Fruit fly (Drosophila melanogaster) whole organism, pupa: ENCODE measurements around the gene Qtzl.
"Not testable (repeated sequence)": the region's sequence is repeated elsewhere in the genome, so short reads cannot be mapped to it uniquely, and the experiment has no call there.

ENCODE experiments used
- CG10348 ChIP-seq: fragments of 200-800 bp; sonication (Bioruptor generic); IDR thresholded peaks from 2 replicates; pipeline ENCODE4 v1.3.6; 2022; ENCODE audit warnings: missing biosample characterization, missing genetic modification characterization
- CG12605 ChIP-seq: fragments of 200-800 bp; sonication (Bioruptor generic); IDR thresholded peaks from 2 replicates; pipeline ENCODE4 v1.3.6; 2022; ENCODE audit warnings: missing biosample characterization, missing genetic modification characterization
- CG14655 ChIP-seq: fragments of 200-800 bp; sonication (Bioruptor generic); optimal IDR thresholded peaks from 3 replicates; lab custom pipeline; 2017; ENCODE audit warnings: mild to moderate bottlenecking, missing biosample characterization, missing genetic modification reagents, missing genetic modification characterization
- CG15710 ChIP-seq: fragments of 200-800 bp; sonication (Bioruptor generic); optimal IDR thresholded peaks from 2 replicates; lab custom pipeline; 2018; ENCODE audit warnings: missing biosample characterization, mild to moderate bottlenecking, missing genetic modification characterization, moderate library complexity
- CG17806 ChIP-seq: fragments of 200-800 bp; sonication (Bioruptor generic); optimal IDR thresholded peaks from 2 replicates; lab custom pipeline; 2018; ENCODE audit warnings: missing biosample characterization, mild to moderate bottlenecking, missing genetic modification characterization, moderate library complexity
- CG32121 ChIP-seq: fragments of 200-800 bp; sonication (Bioruptor generic); IDR thresholded peaks from 2 replicates; pipeline ENCODE4 v1.3.6; 2022; ENCODE audit warnings: missing biosample characterization, missing genetic modification characterization
- CG4496 ChIP-seq: fragments of 200-800 bp; sonication (Bioruptor generic); IDR thresholded peaks from 3 replicates; pipeline ENCODE4 v1.3.6; 2022; ENCODE audit warnings: missing biosample characterization, missing genetic modification characterization
- CG8159 ChIP-seq: fragments of 200-800 bp; sonication (Bioruptor generic); optimal IDR thresholded peaks from 3 replicates; lab custom pipeline; 2018; ENCODE audit warnings: missing biosample characterization, mild to moderate bottlenecking, missing genetic modification characterization, moderate library complexity
- CG8301 ChIP-seq: fragments of 200-800 bp; sonication (Bioruptor generic); optimal IDR thresholded peaks from 2 replicates; lab custom pipeline; 2018; ENCODE audit warnings: missing biosample characterization, mild to moderate bottlenecking, missing genetic modification characterization
- CG9948 ChIP-seq: fragments of 200-800 bp; sonication (Bioruptor generic); optimal IDR thresholded peaks from 2 replicates; lab custom pipeline; 2018; ENCODE audit warnings: missing biosample characterization, mild to moderate bottlenecking, missing genetic modification characterization, moderate library complexity
- D1 ChIP-seq: fragments of 200-800 bp; sonication (Bioruptor generic); optimal IDR thresholded peaks from 2 replicates; lab custom pipeline; 2018; ENCODE audit warnings: missing biosample characterization, mild to moderate bottlenecking, missing genetic modification characterization, moderate library complexity
- EcR ChIP-seq: fragments of 200-800 bp; sonication (Bioruptor generic); optimal IDR thresholded peaks from 3 replicates; lab custom pipeline; 2019; ENCODE audit warnings: missing biosample characterization, missing genetic modification characterization, mild to moderate bottlenecking, moderate library complexity, missing genetic modification reagents
- Ets98B ChIP-seq: fragments of 200-800 bp; sonication (Bioruptor generic); IDR thresholded peaks from 2 replicates; pipeline ENCODE4 v1.3.6; 2022; ENCODE audit warnings: missing biosample characterization, missing genetic modification characterization
- Pif1A ChIP-seq: fragments of 200-800 bp; sonication (Bioruptor generic); optimal IDR thresholded peaks from 3 replicates; lab custom pipeline; 2016; ENCODE audit warnings: missing biosample characterization, missing genetic modification characterization
- Pif1B ChIP-seq: fragments of 200-800 bp; sonication (Bioruptor generic); optimal IDR thresholded peaks from 3 replicates; lab custom pipeline; 2016; ENCODE audit warnings: missing biosample characterization, missing genetic modification characterization
- Snoo ChIP-seq: fragments of 200-800 bp; sonication (Bioruptor generic); optimal IDR thresholded peaks from 3 replicates; lab custom pipeline; 2017; ENCODE audit warnings: missing biosample characterization, mild to moderate bottlenecking, missing genetic modification characterization, inconsistent platforms
- fd96Ca ChIP-seq: fragments of 200-800 bp; sonication (Bioruptor generic); IDR thresholded peaks from 3 replicates; pipeline ENCODE4 v1.3.6; 2022; ENCODE audit warnings: missing biosample characterization, missing genetic modification characterization
- gl ChIP-seq: fragments of 200-800 bp; sonication (Bioruptor generic); optimal IDR thresholded peaks from 2 replicates; lab custom pipeline; 2018; ENCODE audit warnings: missing biosample characterization, mild to moderate bottlenecking, missing genetic modification characterization
- rn ChIP-seq: fragments of 200-800 bp; sonication (Bioruptor generic); IDR thresholded peaks from 2 replicates; pipeline ENCODE4 v1.3.6; 2022; ENCODE audit warnings: missing biosample characterization, missing genetic modification characterization

Gene Qtzl

dm6 chr2L:11981210-11981609 is 14.3 kb upstream of the Qtzl start, which contains the start of gene CG16965:
CG16965 (plus strand) TSS chr2L:11981591.
- TF ChIP-seq rn (GFP tag; lab: Robert Waterston, UW) (no peak), CG15710 (tag; lab: Kevin White, UChicago) (no peak), CG14655 (GFP tag; lab: Kevin White, UChicago) (no peak), Snoo (tag; lab: Kevin White, UChicago) (no peak), gl (tag; lab: Kevin White, UChicago) (no peak), CG8301 (tag; lab: Kevin White, UChicago) (no peak), Ets98B (GFP tag; lab: Robert Waterston, UW) (no peak), CG4496 (GFP tag; lab: Robert Waterston, UW) (no peak), CG10348 (no peak), Pif1B (GFP tag; lab: Kevin White, UChicago) (no peak), CG12605 (GFP tag; lab: Robert Waterston, UW) (no peak)

- TF ChIP-seq Ets98B (GFP tag; lab: Robert Waterston, UW) (peak; percentile 14; the same call in 1 of the 2 replicates), CG15710 (tag; lab: Kevin White, UChicago) (no peak)
These were observed 7.6 kb upstream of the Qtzl start, which contains the start of the genes CG6686 and CG34163 for dm6 chr2L:11987945-11988344. CG6686 (minus strand) TSS chr2L:11988039. CG34163 (plus strand) TSS chr2L:11988270.

dm6 chr2L:11989210-11989609 is 6.3 kb upstream of the Qtzl start:
- no peak for TF ChIP-seq CG15710 (tag; lab: Kevin White, UChicago)
- TF ChIP-seq Ets98B (GFP tag; lab: Robert Waterston, UW) = no peak
- TF ChIP-seq CG4496 (GFP tag; lab: Robert Waterston, UW) = 0 out of 3 replicates have a peak, but pooled peaks have one; percentile 12
- TF ChIP-seq CG10348 = no peak
- no peak for TF ChIP-seq fd96Ca (GFP tag; lab: Robert Waterston, UW)
- TF ChIP-seq CG12605 (GFP tag; lab: Robert Waterston, UW) = no peak
- TF ChIP-seq CG32121 (GFP tag; lab: Robert Waterston, UW) = no peak

- no peak for TF ChIP-seq D1
- TF ChIP-seq Snoo (tag; lab: Kevin White, UChicago) = no peak
- TF ChIP-seq Pif1B (GFP tag; lab: Kevin White, UChicago) = no peak
- TF ChIP-seq EcR (GFP tag; lab: Kevin White, UChicago) = no peak
These were observed 5.8 kb upstream of the Qtzl start, which contains the start of the genes zuc and dgt2 for dm6 chr2L:11989729-11990128. zuc (minus strand) TSS chr2L:11989882. dgt2 (plus strand) TSS chr2L:11989936.

DNA sequence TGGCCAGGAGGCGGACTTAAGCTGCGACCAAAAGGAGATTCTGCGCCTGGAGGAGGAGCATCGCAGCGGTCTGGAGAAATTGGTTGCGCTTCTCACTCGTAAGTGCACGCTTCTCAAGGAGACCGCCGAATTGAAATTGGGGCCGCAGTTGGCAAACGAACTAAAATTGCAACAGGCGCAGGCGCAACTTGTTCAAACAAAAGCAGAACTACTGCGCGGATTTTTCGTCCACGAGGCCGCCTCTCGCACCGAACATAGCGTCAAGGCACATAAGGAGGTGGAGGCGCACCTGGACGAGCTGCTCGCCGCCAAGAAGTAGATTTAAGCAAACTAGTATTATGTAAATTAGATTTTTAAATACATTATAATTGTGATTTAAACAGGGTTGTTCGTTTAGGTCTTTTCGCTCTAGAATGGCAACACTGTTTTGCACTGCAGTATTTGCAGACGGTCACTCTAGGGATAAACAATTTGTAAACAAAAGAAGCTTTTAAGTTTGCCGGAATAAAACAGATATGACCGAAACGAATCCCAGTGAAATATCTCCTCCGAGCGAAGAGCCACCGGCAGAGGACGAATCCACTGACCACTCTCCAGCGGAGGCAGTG is 5.0 kb upstream of the Qtzl start, which contains the start of gene escl:
Gene escl (plus strand): TSS at position 470 of the 608 bp plus-strand sequence.
- TF ChIP-seq CG8159 (no peak), CG4496 (GFP tag; lab: Robert Waterston, UW) (no peak), CG12605 (GFP tag; lab: Robert Waterston, UW) (no peak), gl (tag; lab: Kevin White, UChicago) (no peak), Snoo (tag; lab: Kevin White, UChicago) (no peak), Pif1A (GFP tag; lab: Kevin White, UChicago) (no peak)
- TF ChIP-seq, all 21 proteins: peak for 0

dm6 chr2L:11992602-11993001 is 2.9 kb upstream of the Qtzl start, which contains the start of gene Ada1-2:
Ada1-2 (plus strand) TSS chr2L:11992902.
- TF ChIP-seq CG9948 (tag; lab: Kevin White, UChicago); rn (GFP tag; lab: Robert Waterston, UW); CG8159: not testable (repeated sequence)
- TF ChIP-seq, all 21 proteins: peak for 0; not testable (repeated sequence) for 21

DNA sequence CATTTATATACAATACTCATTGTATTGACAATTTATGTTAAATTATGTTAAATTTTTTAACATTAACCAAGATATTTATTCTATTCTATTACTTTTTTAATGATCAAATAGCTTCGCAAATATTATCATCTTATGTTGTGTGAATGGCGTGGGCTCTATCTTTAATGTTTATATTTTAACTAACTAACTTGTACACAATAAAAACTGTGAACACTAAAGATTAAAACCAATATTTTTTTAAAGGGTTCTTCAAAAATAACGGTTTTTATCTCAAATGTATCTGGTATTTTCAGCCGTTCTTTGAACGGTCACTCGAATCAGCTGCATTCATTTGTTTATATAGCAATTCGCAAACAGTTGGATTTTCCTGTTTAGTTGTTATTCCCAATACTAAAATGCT is 969 bp downstream of the Qtzl start, which contains the start of gene Ada1-1:
Gene Ada1-1 (plus strand): TSS at position 301 of the 400 bp plus-strand sequence.
- not testable (repeated sequence) for TF ChIP-seq CG32121 (GFP tag; lab: Robert Waterston, UW); EcR (GFP tag; lab: Kevin White, UChicago); CG17806 (tag; lab: Kevin White, UChicago)

DNA sequence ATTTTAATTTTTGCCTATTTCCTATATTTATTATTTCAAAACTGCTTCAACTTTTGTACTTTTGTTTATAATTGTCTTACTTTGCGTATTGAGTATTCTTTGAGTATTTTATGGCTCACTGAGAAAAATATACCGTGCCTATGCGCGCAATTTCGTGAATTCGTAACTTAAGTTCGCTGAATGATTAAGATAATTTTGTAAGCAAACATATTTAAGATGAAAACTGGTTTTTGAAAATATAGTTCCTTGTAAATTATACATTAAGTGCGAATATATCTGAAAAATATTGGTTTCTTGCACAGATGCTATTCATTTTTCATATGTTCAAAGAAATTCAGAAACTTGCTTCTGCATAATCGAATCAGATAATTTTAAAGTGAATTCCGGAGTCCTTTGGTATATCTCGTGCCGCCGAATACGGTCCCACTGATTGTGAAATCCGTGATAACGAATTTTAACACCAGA is 3.7 kb downstream of the Qtzl start, which contains the start of the genes CG18787 and Nfs1:
Gene CG18787 (minus strand): TSS at position 101 of the 465 bp plus-strand sequence.
Gene Nfs1 (plus strand): TSS at position 415 of the 465 bp plus-strand sequence.
- TF ChIP-seq rn (GFP tag; lab: Robert Waterston, UW); CG14655 (GFP tag; lab: Kevin White, UChicago); CG8159: not testable (repeated sequence)
